Worm (Caenorhabditis elegans) whole organism, late embryonic: Measurements from ENCODE around the gene Y119D3B.14.

Source experiments
- C38D4.7 ChIP-seq: fragments of 200-800 bp; sonication (Bioruptor generic); optimal IDR thresholded peaks from 2 replicates; lab custom pipeline; 2018; ENCODE audit warnings: mild to moderate bottlenecking, missing genetic modification characterization, moderate library complexity, missing compliant biosample characterization
- K09A11.1 ChIP-seq: sonication (generic microtip); optimal IDR thresholded peaks from 2 replicates; lab custom pipeline; 2017; ENCODE audit warnings: antibody characterized with exemption, mild to moderate bottlenecking, missing genetic modification characterization, missing compliant biosample characterization; ENCODE audit not compliant: insufficient read depth
- Y22D7AL.16 ChIP-seq: sonication (generic microtip); optimal IDR thresholded peaks from 2 replicates; lab custom pipeline; 2016; ENCODE audit warnings: missing genetic modification characterization, missing compliant biosample characterization
- ceh-14 ChIP-seq: sonication (generic microtip); optimal IDR thresholded peaks from 2 replicates; lab custom pipeline; 2016; ENCODE audit warnings: missing genotype, missing genetic modification characterization, missing compliant biosample characterization
- ceh-22 ChIP-seq: sonication (generic microtip); optimal IDR thresholded peaks from 2 replicates; lab custom pipeline; 2017; ENCODE audit warnings: missing biosample characterization, missing genetic modification characterization
- ceh-24 ChIP-seq: sonication (generic microtip); optimal IDR thresholded peaks from 2 replicates; lab custom pipeline; 2016; ENCODE audit warnings: mild to moderate bottlenecking, missing genetic modification characterization, missing compliant biosample characterization
- ceh-31 ChIP-seq: sonication (generic microtip); optimal IDR thresholded peaks from 2 replicates; lab custom pipeline; 2016; ENCODE audit warnings: missing genetic modification characterization, missing compliant biosample characterization
- ceh-34 ChIP-seq: sonication (generic microtip); optimal IDR thresholded peaks from 2 replicates; lab custom pipeline; 2016; ENCODE audit warnings: mild to moderate bottlenecking, missing genetic modification characterization, missing compliant biosample characterization
- ceh-45 ChIP-seq: fragments of 200-800 bp; sonication (Bioruptor generic); IDR thresholded peaks from 2 replicates; pipeline ENCODE4 v1.3.6; 2022; ENCODE audit warnings: missing genetic modification reagents, missing genetic modification characterization, missing compliant biosample characterization
- che-1 ChIP-seq: sonication (generic microtip); optimal IDR thresholded peaks from 2 replicates; lab custom pipeline; 2016; ENCODE audit warnings: mild to moderate bottlenecking, missing genetic modification characterization, missing compliant biosample characterization
- dmd-4 ChIP-seq: sonication (generic microtip); optimal IDR thresholded peaks from 2 replicates; lab custom pipeline; 2016; ENCODE audit warnings: borderline replicate concordance, missing genetic modification characterization, missing compliant biosample characterization
- dve-1 ChIP-seq: sonication (generic microtip); optimal IDR thresholded peaks from 2 replicates; lab custom pipeline; 2017; ENCODE audit warnings: antibody characterized with exemption, mild to moderate bottlenecking, missing genetic modification characterization, missing compliant biosample characterization
- elt-4 ChIP-seq: sonication (generic microtip); optimal IDR thresholded peaks from 2 replicates; lab custom pipeline; 2016; ENCODE audit warnings: missing genetic modification characterization, missing compliant biosample characterization
- fkh-10 ChIP-seq: fragments of 150-350 bp; optimal IDR thresholded peaks from 2 replicates; lab custom pipeline; 2014; ENCODE audit warnings: missing biosample characterization, missing genetic modification reagents, missing genetic modification characterization
- fkh-6 ChIP-seq: sonication (generic microtip); optimal IDR thresholded peaks from 2 replicates; lab custom pipeline; 2016; ENCODE audit warnings: missing genetic modification characterization, missing compliant biosample characterization
- hlh-30 ChIP-seq: sonication (generic microtip); optimal IDR thresholded peaks from 2 replicates; lab custom pipeline; 2017; ENCODE audit warnings: antibody characterized with exemption, missing genetic modification characterization, missing compliant biosample characterization; ENCODE audit not compliant: insufficient read depth
- mec-3 ChIP-seq: sonication (generic microtip); optimal IDR thresholded peaks from 2 replicates; lab custom pipeline; 2016; ENCODE audit warnings: borderline replicate concordance, missing genetic modification characterization, missing compliant biosample characterization
- nfya-1 ChIP-seq: sonication (generic microtip); optimal IDR thresholded peaks from 2 replicates; lab custom pipeline; 2017; ENCODE audit warnings: missing genetic modification characterization, mild to moderate bottlenecking, missing compliant biosample characterization, antibody characterized with exemption, moderate library complexity
- nhr-232 ChIP-seq: sonication (generic microtip); optimal IDR thresholded peaks from 2 replicates; lab custom pipeline; 2016; ENCODE audit warnings: missing genetic modification characterization, missing compliant biosample characterization
- pat-9 ChIP-seq: fragments of 200-800 bp; sonication (Bioruptor generic); optimal IDR thresholded peaks from 2 replicates; lab custom pipeline; 2018; ENCODE audit warnings: mild to moderate bottlenecking, missing genetic modification characterization, moderate library complexity, missing compliant biosample characterization
- pha-2 ChIP-seq: sonication (generic microtip); optimal IDR thresholded peaks from 2 replicates; lab custom pipeline; 2017; ENCODE audit warnings: mild to moderate bottlenecking, missing genetic modification characterization, missing compliant biosample characterization
- pros-1 ChIP-seq: fragments of 150-350 bp; optimal IDR thresholded peaks from 2 replicates; lab custom pipeline; 2014; ENCODE audit warnings: missing biosample characterization, missing genetic modification reagents, missing genetic modification characterization
- ref-2 ChIP-seq: sonication (generic microtip); optimal IDR thresholded peaks from 2 replicates; lab custom pipeline; 2016; ENCODE audit warnings: missing genetic modification characterization, missing compliant biosample characterization
- rnt-1 ChIP-seq: sonication (generic microtip); optimal IDR thresholded peaks from 2 replicates; lab custom pipeline; 2016; ENCODE audit warnings: missing genetic modification characterization, missing compliant biosample characterization
- sdc-2 ChIP-seq: sonication (generic microtip); optimal IDR thresholded peaks from 2 replicates; lab custom pipeline; 2016; ENCODE audit warnings: missing genotype, missing genetic modification characterization, missing compliant biosample characterization
- sox-4 ChIP-seq: sonication (generic microtip); optimal IDR thresholded peaks from 2 replicates; lab custom pipeline; 2017; ENCODE audit warnings: mild to moderate bottlenecking, missing genetic modification characterization, inconsistent platforms, missing compliant biosample characterization
- tbx-7 ChIP-seq: sonication (generic microtip); optimal IDR thresholded peaks from 2 replicates; lab custom pipeline; 2016; ENCODE audit warnings: missing genotype, missing genetic modification characterization, missing compliant biosample characterization
- unc-3 ChIP-seq, 2 experiments: fragments of 200-800 bp in 1 of 2; sonication (Bioruptor generic) in 1 of 2; sonication (generic microtip) in 1 of 2; conservative IDR thresholded peaks in 1 of 2; optimal IDR thresholded peaks in 1 of 2; 2 replicates each; pipeline versions ENCODE4 v1.3.6 to Lab custom; 2016 to 2022; ENCODE audit warnings: missing compliant biosample characterization in 2 of 2, missing genetic modification characterization in 2 of 2, missing genetic modification reagents in 1 of 2
- unc-42 ChIP-seq: sonication (generic microtip); optimal IDR thresholded peaks from 2 replicates; lab custom pipeline; 2016; ENCODE audit warnings: missing genotype, missing genetic modification characterization, missing compliant biosample characterization
- unc-55 ChIP-seq: sonication (generic microtip); optimal IDR thresholded peaks from 2 replicates; lab custom pipeline; 2017; ENCODE audit warnings: missing biosample characterization, missing genetic modification reagents, missing genetic modification characterization
- unc-86 ChIP-seq: sonication (generic microtip); optimal IDR thresholded peaks from 2 replicates; lab custom pipeline; 2016; ENCODE audit warnings: missing genetic modification characterization, missing compliant biosample characterization
- zip-5 ChIP-seq: sonication (generic microtip); optimal IDR thresholded peaks from 2 replicates; lab custom pipeline; 2016; ENCODE audit warnings: missing genetic modification characterization, missing compliant biosample characterization

Y119D3B.14 gene

DNA sequence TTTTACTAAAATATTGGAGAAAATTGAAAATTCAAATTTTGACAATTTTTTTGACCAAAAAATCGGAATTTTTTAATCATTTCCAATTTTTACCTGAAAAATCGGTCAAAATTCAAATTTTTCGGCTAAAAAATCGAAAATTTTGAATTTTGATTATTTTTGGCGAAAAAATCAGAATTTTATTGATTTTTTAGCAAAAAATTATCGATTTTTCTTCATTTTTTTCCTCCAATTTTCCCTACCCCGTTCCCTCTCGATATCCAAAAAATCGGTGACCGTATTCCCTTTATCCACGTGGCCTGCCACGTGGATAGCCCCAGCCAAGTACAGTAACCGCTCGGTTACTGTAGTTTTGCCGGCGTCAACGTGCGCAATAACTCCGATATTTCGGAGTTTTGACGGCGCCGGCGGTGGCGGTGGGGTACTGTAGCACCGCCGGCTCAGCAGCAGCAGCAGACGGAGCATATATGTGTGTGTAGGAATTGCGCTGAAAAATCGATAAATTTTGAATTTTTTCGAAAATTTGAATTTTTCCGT lies at the start of gene Y119D3B.14:
Y119D3B.14 (minus strand) TSS at position 487 of the 537 bp plus-strand sequence.
- TF ChIP-seq fkh-6 (tag; lab: Kevin White, UChicago) (no peak), ceh-14 (tag; lab: Kevin White, UChicago) (no peak), ceh-34 (no peak), fkh-10 (GFP tag; lab: Kevin White, UChicago) (no peak), dve-1 (tag; lab: Kevin White, UChicago) (no peak), sox-4 (tag; lab: Kevin White, UChicago) (no peak), nhr-232 (tag; lab: Kevin White, UChicago) (no peak), ceh-22 (no peak), che-1 (tag; lab: Kevin White, UChicago) (no peak), elt-4 (tag; lab: Kevin White, UChicago) (no peak), hlh-30 (tag; lab: Kevin White, UChicago) (no peak), unc-86 (tag; lab: Kevin White, UChicago) (no peak), K09A11.1 (no peak)
- TF ChIP-seq, all 69 proteins: peak for 0

DNA sequence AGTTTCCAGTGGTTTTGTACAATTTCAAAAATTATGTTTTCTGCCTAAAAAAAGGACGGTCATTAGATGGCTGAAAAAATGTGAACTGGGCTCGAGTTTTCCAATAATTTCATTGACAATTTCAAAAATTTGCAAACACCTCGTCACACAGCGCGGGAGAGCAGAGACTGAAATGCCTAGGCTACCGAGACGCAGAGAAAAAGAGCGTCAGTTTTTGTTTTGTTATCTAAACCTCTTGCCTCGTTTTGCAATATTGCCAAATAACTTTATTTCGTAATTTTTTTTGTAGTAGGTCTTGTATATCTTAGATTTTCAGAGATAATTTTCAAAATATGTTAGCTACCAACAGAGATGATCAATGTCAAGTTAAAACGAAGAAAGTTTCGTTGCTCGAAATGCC lies 49.6 kb upstream of the Y119D3B.14 start, which contains the start of gene fbxa-63:
fbxa-63 (plus strand) TSS at position 310 of the 400 bp plus-strand sequence.
- TF ChIP-seq unc-3 (GFP tag; conservative IDR thresholded peaks at IDR 0.05; lab: Robert Waterston, UW): no peak
- TF ChIP-seq unc-3 (tag; optimal IDR thresholded peaks at IDR 0.05; lab: Kevin White, UChicago): no peak
- no peak for TF ChIP-seq C38D4.7 (GFP tag; lab: Kevin White, UChicago)
- no peak for TF ChIP-seq tbx-7
- TF ChIP-seq sdc-2 (tag; lab: Kevin White, UChicago): no peak
- peak; percentile 30 for TF ChIP-seq nfya-1
- TF ChIP-seq dve-1 (tag; lab: Kevin White, UChicago): no peak

DNA sequence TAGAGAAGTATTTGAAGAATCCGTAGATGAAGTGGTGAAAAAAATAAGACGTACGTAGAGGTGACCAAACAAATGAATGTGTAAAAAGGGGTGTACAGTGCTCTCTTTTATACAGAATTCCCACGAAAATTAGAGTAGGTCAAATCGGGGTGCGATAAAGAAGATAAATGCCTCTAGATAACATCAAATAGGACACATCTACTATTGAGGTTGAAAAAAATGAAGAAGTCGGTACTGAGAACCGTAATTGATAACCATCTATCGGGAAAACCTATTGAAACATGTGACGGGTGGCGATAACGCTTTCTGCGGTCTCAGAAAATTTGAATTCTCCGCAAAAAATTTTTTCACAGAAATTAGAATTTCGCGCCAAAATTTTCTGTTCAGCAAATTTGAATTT lies 45.1 kb upstream of the Y119D3B.14 start, which contains the start of gene fbxa-61:
fbxa-61 (plus strand) TSS at position 345 of the 400 bp plus-strand sequence.
- no peak for TF ChIP-seq ref-2
- TF ChIP-seq unc-42 (tag; lab: Kevin White, UChicago): no peak
- peak; percentile 18 for TF ChIP-seq rnt-1 (tag; lab: Kevin White, UChicago)
- TF ChIP-seq, all 69 proteins: peak for 1

DNA sequence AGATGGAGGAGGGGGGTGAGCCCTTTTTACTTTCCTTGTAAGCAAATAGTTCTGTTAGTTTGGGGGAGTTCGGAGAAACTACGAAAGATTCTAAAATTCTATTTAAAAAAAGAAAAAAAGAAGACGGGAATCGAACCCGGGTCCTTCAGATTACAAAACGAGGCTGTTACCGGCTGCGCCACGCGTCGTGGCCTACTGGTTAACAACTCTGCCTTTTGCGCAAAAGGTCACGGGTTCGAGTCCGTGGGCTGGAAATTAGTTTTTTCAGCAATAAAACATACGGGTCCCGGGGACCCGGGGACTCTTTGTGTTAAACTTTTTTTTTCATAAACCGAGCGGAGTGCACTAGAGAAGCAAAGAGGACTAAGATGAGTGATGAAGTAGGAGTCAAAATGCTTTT lies 37.6 kb upstream of the Y119D3B.14 start:
- TF ChIP-seq unc-55 (GFP tag; lab: Kevin White, UChicago) (peak; percentile 22), ceh-34 (no peak)
- TF ChIP-seq, all 69 proteins: peak for 1

DNA sequence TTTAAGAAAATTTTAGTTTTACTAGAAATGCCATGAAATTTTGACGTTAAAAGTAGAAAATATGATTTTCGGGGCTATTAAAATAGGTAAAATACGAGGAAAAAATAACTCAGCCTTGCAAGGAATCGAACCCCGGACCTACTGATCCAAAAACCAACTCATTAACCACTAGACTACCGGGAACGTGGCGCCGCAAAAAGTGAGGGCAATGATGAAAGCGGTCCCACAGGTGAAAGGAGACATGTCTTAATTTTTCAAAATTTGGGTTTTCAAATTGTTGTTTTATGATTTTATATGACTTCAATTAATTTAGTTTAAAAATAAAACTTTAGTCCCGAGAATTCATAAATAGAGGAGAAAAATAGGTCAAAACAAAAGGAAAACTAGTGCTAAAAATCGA lies 37.1 kb upstream of the Y119D3B.14 start:
- TF ChIP-seq ceh-31 (tag; lab: Kevin White, UChicago) (no peak), hlh-30 (tag; lab: Kevin White, UChicago) (no peak), ceh-45 (GFP tag; lab: Robert Waterston, UW) (no peak), zip-5 (tag; lab: Kevin White, UChicago) (no peak)

DNA sequence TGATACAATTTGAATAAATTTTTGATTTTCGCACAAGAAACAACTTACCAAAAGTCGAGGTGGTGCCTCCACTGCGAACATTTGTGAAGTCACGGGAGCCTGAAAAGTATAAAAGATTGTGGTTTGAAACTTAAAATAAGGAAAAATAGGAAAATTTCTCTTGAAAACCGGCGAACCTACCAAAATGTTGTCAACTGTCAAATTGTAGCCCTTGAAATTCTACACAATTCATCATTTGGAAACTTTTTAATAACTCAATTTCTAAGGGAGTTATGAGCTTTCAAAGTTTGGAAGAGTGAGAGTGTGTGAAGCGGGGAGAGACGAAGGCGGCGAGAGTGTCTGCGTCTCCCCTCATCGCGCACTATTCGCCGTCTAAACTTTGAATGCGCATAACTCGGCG lies 36.6 kb upstream of the Y119D3B.14 start, which contains the start of gene pes-4:
pes-4 (minus strand) TSS at position 101 of the 400 bp plus-strand sequence.
- TF ChIP-seq pha-2 (tag; lab: Kevin White, UChicago) (no peak), Y22D7AL.16 (tag; lab: Kevin White, UChicago) (no peak), ceh-24 (tag; lab: Kevin White, UChicago) (no peak), pat-9 (tag; lab: Kevin White, UChicago) (no peak), pros-1 (tag; lab: Kevin White, UChicago) (no peak), dmd-4 (tag; lab: Kevin White, UChicago) (no peak), unc-3 (GFP tag; conservative IDR thresholded peaks at IDR 0.05; lab: Robert Waterston, UW) (no peak), unc-3 (tag; optimal IDR thresholded peaks at IDR 0.05; lab: Kevin White, UChicago) (no peak), mec-3 (tag; lab: Kevin White, UChicago) (no peak)
- TF ChIP-seq, all 69 proteins: peak for 0
